Worm (Caenorhabditis elegans) whole organism, L3 larva: Measurements from ENCODE around the gene F29A7.3.

ENCODE experiments used
- aly-2 ChIP-seq: fragments of 150-350 bp; optimal IDR thresholded peaks from 2 replicates; lab custom pipeline; 2014; ENCODE audit warnings: missing biosample characterization, missing genetic modification characterization
- egl-27 ChIP-seq: sonication (generic microtip); optimal IDR thresholded peaks from 4 replicates; lab custom pipeline; 2017; ENCODE audit warnings: missing biosample characterization, missing genetic modification reagents, missing genetic modification characterization
- elt-2 ChIP-seq: sonication (generic microtip); optimal IDR thresholded peaks from 2 replicates; lab custom pipeline; 2016; ENCODE audit warnings: missing genetic modification reagents, mild to moderate bottlenecking, missing genetic modification characterization, missing compliant biosample characterization
- jun-1 ChIP-seq: fragments of 150-350 bp; optimal IDR thresholded peaks from 2 replicates; lab custom pipeline; 2014; ENCODE audit warnings: missing biosample characterization, missing genetic modification reagents, missing genetic modification characterization
- nhr-11 ChIP-seq: fragments of 150-350 bp; optimal IDR thresholded peaks from 2 replicates; lab custom pipeline; 2014; ENCODE audit warnings: missing biosample characterization, missing genetic modification characterization
- nhr-237 ChIP-seq: fragments of 150-350 bp; optimal IDR thresholded peaks from 2 replicates; lab custom pipeline; 2014; ENCODE audit warnings: missing biosample characterization, missing genetic modification characterization
- nhr-28 ChIP-seq: fragments of 150-350 bp; optimal IDR thresholded peaks from 2 replicates; lab custom pipeline; 2014; ENCODE audit warnings: missing biosample characterization, missing genetic modification characterization
- pha-4 ChIP-seq: fragments of 150-350 bp; optimal IDR thresholded peaks from 2 replicates; lab custom pipeline; 2014; ENCODE audit warnings: missing biosample characterization, missing genetic modification reagents, missing genetic modification characterization
- tbx-2 ChIP-seq: sonication (generic microtip); optimal IDR thresholded peaks from 2 replicates; lab custom pipeline; 2016; ENCODE audit warnings: mild to moderate bottlenecking, missing genetic modification characterization, missing compliant biosample characterization
- unc-62 ChIP-seq: fragments of 150-350 bp; sonication (generic microtip); optimal IDR thresholded peaks from 4 replicates; lab custom pipeline; 2014; ENCODE audit warnings: missing biosample characterization, missing genetic modification reagents, missing genetic modification characterization
- ztf-4 ChIP-seq: fragments of 150-350 bp; optimal IDR thresholded peaks from 2 replicates; lab custom pipeline; 2014; ENCODE audit warnings: missing biosample characterization, missing genetic modification characterization

DNA sequence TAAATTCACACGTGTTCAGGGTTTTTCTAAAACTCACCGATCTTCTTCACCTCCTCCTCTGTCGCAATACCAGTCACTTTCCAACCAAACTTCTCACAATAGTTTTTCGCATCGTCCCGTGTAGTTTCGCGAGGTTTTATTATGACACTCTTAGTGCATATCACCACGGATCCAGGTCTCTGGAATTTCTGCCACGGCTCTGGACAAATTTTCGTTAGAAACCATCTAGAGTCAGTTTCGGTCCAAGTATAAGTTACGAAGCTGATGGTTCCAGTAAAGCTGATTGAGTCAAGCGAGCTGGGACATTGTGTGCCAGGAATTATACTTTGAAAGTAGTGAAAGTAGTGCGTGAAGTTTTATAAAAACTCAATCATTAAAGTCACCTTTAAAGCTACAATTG, 3.3 kb downstream of the F29A7.3 start:
- TF ChIP-seq egl-27 (tag; lab: Kevin White, UChicago) (no peak), pha-4 (tag; lab: Kevin White, UChicago) (no peak), jun-1 (tag; lab: Kevin White, UChicago) (no peak), nhr-28 (tag; lab: Kevin White, UChicago) (no peak), aly-2 (tag; lab: Kevin White, UChicago) (no peak), tbx-2 (tag; lab: Kevin White, UChicago) (no peak), elt-2 (tag; lab: Kevin White, UChicago) (no peak), ztf-4 (no peak), nhr-11 (tag; lab: Kevin White, UChicago) (no peak), nhr-237 (tag; lab: Kevin White, UChicago) (no peak), unc-62 (GFP tag; lab: Kevin White, UChicago) (no peak)
